Worm (Caenorhabditis elegans): ENCODE data around the gene F26G1.15.

DNA sequence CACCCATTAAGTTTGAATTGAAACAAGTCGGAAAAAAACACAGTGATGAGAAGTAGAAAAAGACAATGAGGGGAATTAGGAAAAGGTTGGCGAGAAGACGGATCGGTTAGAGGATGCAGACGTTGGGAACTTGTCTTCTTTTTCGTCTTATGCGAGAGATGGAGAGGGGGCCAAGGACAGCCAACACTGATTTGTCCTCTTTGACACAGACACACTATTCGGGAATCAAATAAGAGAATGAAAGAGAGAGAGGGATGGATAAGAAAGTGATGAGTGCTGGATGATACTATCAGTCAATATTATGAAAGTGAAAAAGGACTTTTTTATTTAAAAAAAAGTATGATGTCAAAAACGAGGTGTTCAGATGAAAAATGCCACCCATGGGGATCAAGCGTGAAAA lies 31.6 kb downstream of the F26G1.15 start, which contains the start of gene lact-5:
- TF ChIP-seq unc-39 (tag; optimal IDR thresholded peaks at IDR 0.05) (no peak), pqm-1 (tag; optimal IDR thresholded peaks at IDR 0.05) (no peak), nfya-1 (tag; optimal IDR thresholded peaks at IDR 0.05; ENCODE audit: insufficient read depth) (no peak), nhr-11 (tag; optimal IDR thresholded peaks at IDR 0.05) (no peak), tbx-2 (tag; optimal IDR thresholded peaks at IDR 0.05) (no peak), ceh-82 (tag; optimal IDR thresholded peaks at IDR 0.05) (no peak), elt-1 (tag; optimal IDR thresholded peaks at IDR 0.05) (no peak), nhr-77 (tag; optimal IDR thresholded peaks at IDR 0.05) (no peak), nhr-28 (tag; optimal IDR thresholded peaks at IDR 0.05) (no peak)
